Fruit fly (Drosophila melanogaster) whole organism, embryonic: Measurements from ENCODE around the gene mEFTs.

ENCODE experiments used
- BtbVII ChIP-seq: fragments of 200-800 bp; sonication (Bioruptor generic); optimal IDR thresholded peaks from 3 replicates; lab custom pipeline; 2017; ENCODE audit warnings: missing biosample characterization, mild to moderate bottlenecking, missing genetic modification characterization
- CG10543 ChIP-seq: fragments of 200-800 bp; sonication (Bioruptor generic); optimal IDR thresholded peaks from 3 replicates; lab custom pipeline; 2017; ENCODE audit warnings: missing biosample characterization, mild to moderate bottlenecking, missing genetic modification characterization, moderate library complexity
- CG10565 ChIP-seq: fragments of 200-800 bp; sonication (Bioruptor generic); optimal IDR thresholded peaks from 3 replicates; lab custom pipeline; 2016; ENCODE audit warnings: missing biosample characterization, mild to moderate bottlenecking, missing genetic modification characterization
- CG11085 ChIP-seq: fragments of 200-800 bp; sonication (Bioruptor generic); IDR thresholded peaks from 2 replicates; pipeline ENCODE4 v1.3.6; 2022; ENCODE audit warnings: missing biosample characterization, missing genetic modification characterization
- CG11247 ChIP-seq: fragments of 200-800 bp; sonication (Bioruptor generic); IDR thresholded peaks from 2 replicates; pipeline ENCODE4 v1.3.6; 2022; ENCODE audit warnings: missing biosample characterization, missing genetic modification characterization
- CG14050 ChIP-seq: fragments of 200-800 bp; sonication (Bioruptor generic); IDR thresholded peaks from 3 replicates; pipeline ENCODE4 v1.3.6; 2022; ENCODE audit warnings: missing biosample characterization, missing genetic modification characterization
- CG1602 ChIP-seq: fragments of 200-800 bp; sonication (Bioruptor generic); optimal IDR thresholded peaks from 3 replicates; lab custom pipeline; 2016; ENCODE audit warnings: missing biosample characterization, missing genetic modification characterization
- CG2120 ChIP-seq: fragments of 200-800 bp; sonication (Bioruptor generic); optimal IDR thresholded peaks from 3 replicates; lab custom pipeline; 2016; ENCODE audit warnings: missing biosample characterization, missing genetic modification characterization
- CG2712 ChIP-seq: fragments of 200-800 bp; optimal IDR thresholded peaks from 3 replicates; lab custom pipeline; 2019; ENCODE audit warnings: missing biosample characterization, mild to moderate bottlenecking, missing genetic modification characterization, moderate library complexity
- CG32532 ChIP-seq: fragments of 200-800 bp; sonication (Bioruptor generic); IDR thresholded peaks from 2 replicates; pipeline ENCODE4 v1.3.6; 2022; ENCODE audit warnings: missing biosample characterization, missing genetic modification characterization
- CG34376 ChIP-seq: fragments of 200-800 bp; sonication (Bioruptor generic); optimal IDR thresholded peaks from 2 replicates; lab custom pipeline; 2018; ENCODE audit warnings: missing biosample characterization, mild to moderate bottlenecking, missing genetic modification characterization
- CG34422 ChIP-seq: fragments of 200-800 bp; sonication (Bioruptor generic); IDR thresholded peaks from 3 replicates; pipeline ENCODE4 v1.3.6; 2022; ENCODE audit warnings: missing biosample characterization, missing genetic modification characterization
- CG3838 ChIP-seq: fragments of 200-800 bp; sonication (Bioruptor generic); optimal IDR thresholded peaks from 3 replicates; lab custom pipeline; 2016; ENCODE audit warnings: missing biosample characterization, missing genetic modification characterization
- CG3995 ChIP-seq: fragments of 200-800 bp; sonication (Bioruptor generic); optimal IDR thresholded peaks from 3 replicates; lab custom pipeline; 2016; ENCODE audit warnings: missing biosample characterization, missing genetic modification characterization
- CG6175 ChIP-seq: fragments of 200-800 bp; sonication (Bioruptor generic); IDR thresholded peaks from 3 replicates; pipeline ENCODE4 v1.3.6; 2022; ENCODE audit warnings: missing biosample characterization, missing genetic modification characterization
- CG6254 ChIP-seq: fragments of 200-800 bp; sonication (Bioruptor generic); optimal IDR thresholded peaks from 3 replicates; lab custom pipeline; 2017; ENCODE audit warnings: mild to moderate bottlenecking, missing biosample characterization, missing genetic modification reagents, missing genetic modification characterization
- CG6683 ChIP-seq: fragments of 200-800 bp; sonication (Bioruptor generic); optimal IDR thresholded peaks from 2 replicates; lab custom pipeline; 2017; ENCODE audit warnings: missing biosample characterization, mild to moderate bottlenecking, missing genetic modification characterization, missing genetic modification reagents
- CG7271 ChIP-seq: fragments of 200-800 bp; sonication (Bioruptor generic); optimal IDR thresholded peaks from 2 replicates; lab custom pipeline; 2018; ENCODE audit warnings: missing biosample characterization, mild to moderate bottlenecking, missing genetic modification characterization, moderate library complexity
- CG7963 ChIP-seq: fragments of 200-800 bp; sonication (Bioruptor generic); IDR thresholded peaks from 3 replicates; pipeline ENCODE4 v1.3.6; 2022; ENCODE audit warnings: missing biosample characterization, missing genetic modification characterization; ENCODE audit not compliant: partially characterized antibody
- CG9215 ChIP-seq: fragments of 200-800 bp; sonication (Bioruptor generic); IDR thresholded peaks from 2 replicates; pipeline ENCODE4 v1.3.6; 2022; ENCODE audit warnings: missing biosample characterization, missing genetic modification characterization
- Chrac-16 ChIP-seq: fragments of 200-800 bp; sonication (Bioruptor generic); optimal IDR thresholded peaks from 3 replicates; lab custom pipeline; 2016; ENCODE audit warnings: missing biosample characterization, missing genetic modification characterization
- Dek ChIP-seq: fragments of 200-800 bp; sonication (Bioruptor generic); optimal IDR thresholded peaks from 3 replicates; lab custom pipeline; 2019; ENCODE audit warnings: missing biosample characterization, mild to moderate bottlenecking, missing genetic modification characterization, moderate library complexity
- Hand ChIP-seq: fragments of 200-800 bp; sonication (Bioruptor generic); optimal IDR thresholded peaks from 2 replicates; lab custom pipeline; 2017; ENCODE audit warnings: mild to moderate bottlenecking, missing biosample characterization, missing genetic modification reagents, missing genetic modification characterization
- Meics ChIP-seq: fragments of 200-800 bp; sonication (Bioruptor generic); optimal IDR thresholded peaks from 2 replicates; lab custom pipeline; 2017; ENCODE audit warnings: missing biosample characterization, mild to moderate bottlenecking, missing genetic modification characterization
- Neu2 ChIP-seq: fragments of 200-800 bp; sonication (Bioruptor generic); optimal IDR thresholded peaks from 3 replicates; lab custom pipeline; 2016; ENCODE audit warnings: missing biosample characterization, missing genetic modification characterization, borderline replicate concordance
- Oaz ChIP-seq: fragments of 200-800 bp; sonication (Bioruptor generic); IDR thresholded peaks from 2 replicates; pipeline ENCODE4 v1.3.6; 2022; ENCODE audit warnings: missing biosample characterization, missing genetic modification characterization
- Usf ChIP-seq: fragments of 200-800 bp; sonication (Bioruptor generic); optimal IDR thresholded peaks from 2 replicates; lab custom pipeline; 2017; ENCODE audit warnings: missing genotype, missing biosample characterization, missing genetic modification characterization
- Vsx1 ChIP-seq: fragments of 200-800 bp; sonication (Bioruptor generic); optimal IDR thresholded peaks from 2 replicates; lab custom pipeline; 2017; ENCODE audit warnings: missing biosample characterization, mild to moderate bottlenecking, missing genetic modification characterization, missing genetic modification reagents
- ash1 ChIP-seq: fragments of 200-800 bp; sonication (Bioruptor generic); optimal IDR thresholded peaks from 2 replicates; lab custom pipeline; 2018; ENCODE audit warnings: missing biosample characterization, mild to moderate bottlenecking, missing genetic modification characterization
- bsh ChIP-seq, 2 experiments: fragments of 200-800 bp; sonication (Bioruptor generic); optimal IDR thresholded peaks; 2 replicates each; lab custom pipeline; 2017 to 2018; ENCODE audit warnings: mild to moderate bottlenecking in 2 of 2, missing biosample characterization in 2 of 2, missing genetic modification characterization in 2 of 2, moderate library complexity in 1 of 2
- danr ChIP-seq: fragments of 200-800 bp; sonication (Bioruptor generic); IDR thresholded peaks from 2 replicates; pipeline ENCODE4 v1.3.6; 2022; ENCODE audit warnings: missing biosample characterization, missing genetic modification characterization
- eyg ChIP-seq: fragments of 200-800 bp; sonication (Bioruptor generic); optimal IDR thresholded peaks from 3 replicates; lab custom pipeline; 2016; ENCODE audit warnings: missing biosample characterization, missing genetic modification characterization
- gcm ChIP-seq: fragments of 200-800 bp; sonication (Bioruptor generic); optimal IDR thresholded peaks from 2 replicates; lab custom pipeline; 2019; ENCODE audit warnings: missing biosample characterization, mild to moderate bottlenecking, missing genetic modification characterization, moderate library complexity
- gfzf ChIP-seq: fragments of 200-800 bp; sonication (Bioruptor generic); optimal IDR thresholded peaks from 2 replicates; lab custom pipeline; 2016; ENCODE audit warnings: missing biosample characterization, mild to moderate bottlenecking, missing genetic modification characterization, moderate library complexity
- grn ChIP-seq: fragments of 200-800 bp; sonication (Bioruptor generic); optimal IDR thresholded peaks from 3 replicates; lab custom pipeline; 2017; ENCODE audit warnings: missing biosample characterization, missing genetic modification characterization
- ind ChIP-seq: fragments of 200-800 bp; sonication (Bioruptor generic); optimal IDR thresholded peaks from 3 replicates; lab custom pipeline; 2016; ENCODE audit warnings: missing biosample characterization, missing genetic modification characterization
- kah ChIP-seq: fragments of 200-800 bp; sonication (Bioruptor generic); optimal IDR thresholded peaks from 2 replicates; lab custom pipeline; 2018; ENCODE audit warnings: missing biosample characterization, mild to moderate bottlenecking, missing genetic modification characterization
- kay ChIP-seq: fragments of 200-800 bp; sonication (Bioruptor generic); optimal IDR thresholded peaks from 2 replicates; lab custom pipeline; 2016; ENCODE audit warnings: missing biosample characterization, missing genetic modification characterization
- knrl ChIP-seq: fragments of 200-800 bp; sonication (Bioruptor generic); IDR thresholded peaks from 3 replicates; pipeline ENCODE4 v1.3.6; 2022; ENCODE audit warnings: missing biosample characterization, missing genetic modification characterization; ENCODE audit not compliant: partially characterized antibody
- lab ChIP-seq: fragments of 200-800 bp; sonication (Bioruptor generic); optimal IDR thresholded peaks from 3 replicates; lab custom pipeline; 2017; ENCODE audit warnings: missing biosample characterization, missing genetic modification characterization, mild to moderate bottlenecking, moderate library complexity, missing genetic modification reagents
- nom ChIP-seq: fragments of 200-800 bp; sonication (Bioruptor generic); optimal IDR thresholded peaks from 2 replicates; lab custom pipeline; 2017; ENCODE audit warnings: missing biosample characterization, missing genetic modification characterization, mild to moderate bottlenecking, moderate library complexity, missing genetic modification reagents
- p53 ChIP-seq: fragments of 200-800 bp; sonication (Bioruptor generic); optimal IDR thresholded peaks from 2 replicates; lab custom pipeline; 2016; ENCODE audit warnings: missing biosample characterization, missing genetic modification characterization
- pb ChIP-seq: fragments of 200-800 bp; sonication (Bioruptor generic); optimal IDR thresholded peaks from 3 replicates; lab custom pipeline; 2016; ENCODE audit warnings: missing biosample characterization, missing genetic modification characterization
- pros ChIP-seq: fragments of 200-800 bp; sonication (Bioruptor generic); optimal IDR thresholded peaks from 3 replicates; lab custom pipeline; 2019; ENCODE audit warnings: missing biosample characterization, mild to moderate bottlenecking, missing genetic modification characterization, moderate library complexity
- so ChIP-seq: fragments of 200-800 bp; sonication (Bioruptor generic); IDR thresholded peaks from 3 replicates; pipeline ENCODE4 v1.3.6; 2022; ENCODE audit warnings: missing biosample characterization, missing genetic modification characterization
- stwl ChIP-seq: fragments of 200-800 bp; sonication (Bioruptor generic); optimal IDR thresholded peaks from 3 replicates; lab custom pipeline; 2018; ENCODE audit warnings: missing biosample characterization, mild to moderate bottlenecking, missing genetic modification characterization, moderate library complexity
- wek ChIP-seq: fragments of 200-800 bp; sonication (Bioruptor generic); optimal IDR thresholded peaks from 3 replicates; lab custom pipeline; 2018; ENCODE audit warnings: missing biosample characterization, mild to moderate bottlenecking, missing genetic modification characterization, moderate library complexity
- zf30C ChIP-seq: fragments of 200-800 bp; sonication (Bioruptor generic); optimal IDR thresholded peaks from 3 replicates; lab custom pipeline; 2018; ENCODE audit warnings: missing biosample characterization, mild to moderate bottlenecking, missing genetic modification characterization

Gene mEFTs

DNA sequence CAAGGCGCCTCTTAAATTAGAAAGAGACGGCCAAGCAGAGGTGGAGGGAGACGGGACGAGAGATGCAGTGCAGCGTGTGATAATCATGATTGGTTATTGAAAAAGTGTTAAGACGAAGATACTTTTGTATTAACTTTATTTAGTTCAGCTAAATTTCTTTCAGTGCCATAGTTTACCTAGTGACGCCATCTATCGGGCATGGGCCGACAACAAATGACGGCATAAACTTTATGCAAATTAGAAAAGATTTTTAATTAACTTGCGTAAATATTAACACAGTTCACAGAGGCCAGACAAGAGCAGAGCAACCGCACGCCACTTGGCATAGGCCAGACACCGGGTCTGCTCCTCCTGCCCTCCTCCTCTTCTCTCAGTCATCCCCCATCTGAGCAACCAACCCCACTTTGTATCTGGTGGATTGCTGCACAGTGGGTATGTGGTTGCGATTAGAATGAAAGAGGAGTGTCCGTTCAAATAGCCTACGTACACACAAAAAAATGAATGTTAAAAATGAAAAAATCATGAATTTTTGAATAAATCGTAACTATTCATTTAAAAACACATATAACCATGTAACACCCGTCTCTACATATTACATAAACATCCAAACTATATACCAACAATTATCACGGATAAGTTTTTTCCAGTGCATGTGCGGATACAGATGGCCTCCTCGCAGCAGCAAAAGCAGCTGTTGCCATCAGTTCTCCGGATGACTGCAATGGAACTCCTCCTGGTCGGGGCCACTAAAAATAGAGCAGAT is 34.8 kb downstream of the mEFTs start (continued):
- peak; percentile 47; the same call in 1 of the 2 replicates for TF ChIP-seq CG11247
- TF ChIP-seq CG1602 (GFP tag; lab: Kevin White, UChicago) = peak; percentile 71
- TF ChIP-seq CG32532 = peak; percentile 72
- TF ChIP-seq CG34376 (GFP tag; lab: Kevin White, UChicago) = peak; percentile 30
- TF ChIP-seq Dek = peak; percentile 76
- TF ChIP-seq wek (GFP tag; lab: Kevin White, UChicago) = peak; percentile 62
- TF ChIP-seq stwl = no peak
- no peak for TF ChIP-seq CG7963 (GFP tag; lab: Robert Waterston, UW)
- TF ChIP-seq CG3995 = no peak
- peak; percentile 7 for TF ChIP-seq CG10565 (GFP tag; lab: Kevin White, UChicago)
- peak; percentile 65 for TF ChIP-seq BtbVII
- TF ChIP-seq Chrac-16 (GFP tag; lab: Kevin White, UChicago) = peak; percentile 72
- TF ChIP-seq kah (GFP tag; lab: Kevin White, UChicago) = peak; percentile 77
- peak; percentile 88 for TF ChIP-seq CG2712 (tag; lab: Kevin White, UChicago)
- peak; percentile 59 for TF ChIP-seq Vsx1 (GFP tag; lab: Kevin White, UChicago)
- TF ChIP-seq Oaz (GFP tag; lab: Robert Waterston, UW) = peak; percentile 51; the same call in 1 of the 2 replicates
- peak; percentile 48; the same call in 1 of the 2 replicates for TF ChIP-seq CG9215
- no peak for TF ChIP-seq knrl
- peak; percentile 53 for TF ChIP-seq CG6683 (GFP tag; lab: Kevin White, UChicago)
- peak; percentile 78 for TF ChIP-seq Meics (GFP tag; lab: Kevin White, UChicago)
- no peak for TF ChIP-seq grn
- peak; percentile 71 for TF ChIP-seq p53
- no peak for TF ChIP-seq gcm (GFP tag; lab: Kevin White, UChicago)
- peak; percentile 75 for TF ChIP-seq pb (GFP tag; lab: Kevin White, UChicago)
- TF ChIP-seq CG2120 (GFP tag; lab: Kevin White, UChicago) = peak; percentile 79
- TF ChIP-seq gfzf (GFP tag; lab: Kevin White, UChicago) = no peak
- TF ChIP-seq eyg (GFP tag; lab: Kevin White, UChicago) = peak; percentile 62
- peak; percentile 87 for TF ChIP-seq lab (GFP tag; lab: Kevin White, UChicago)
- TF ChIP-seq ash1 = no peak
- TF ChIP-seq CG10543 = no peak
- TF ChIP-seq CG14050 (GFP tag; lab: Robert Waterston, UW) = peak; percentile 73
- TF ChIP-seq CG6254 (GFP tag; lab: Kevin White, UChicago) = peak; percentile 68
- TF ChIP-seq CG3838 (GFP tag; lab: Kevin White, UChicago) = peak; percentile 40
- TF ChIP-seq Neu2 (GFP tag; lab: Kevin White, UChicago) = no peak
- peak; percentile 75 for TF ChIP-seq CG34422 (GFP tag; lab: Robert Waterston, UW)
- TF ChIP-seq danr (GFP tag; lab: Robert Waterston, UW) = peak; percentile 62
- TF ChIP-seq bsh (GFP tag; optimal IDR thresholded peaks at IDR 0.05; lab: Kevin White, UChicago) = peak; percentile 60 to 92
- no peak for TF ChIP-seq Usf (GFP tag; lab: Kevin White, UChicago)
- TF ChIP-seq Hand (GFP tag; lab: Kevin White, UChicago) = peak; percentile 80
- TF ChIP-seq kay = peak; percentile 63
- TF ChIP-seq so (GFP tag; lab: Robert Waterston, UW) = peak; percentile 64; the same call in 1 of the 3 replicates
- 0 out of 3 replicates have a peak, but pooled peaks have one; percentile 35 for TF ChIP-seq CG6175 (GFP tag; lab: Robert Waterston, UW)
- TF ChIP-seq CG7271 (tag; lab: Kevin White, UChicago) = peak; percentile 62
- TF ChIP-seq CG11085 (GFP tag; lab: Robert Waterston, UW) = peak; percentile 51; the same call in 1 of the 2 replicates
- TF ChIP-seq ind (GFP tag; lab: Kevin White, UChicago) = peak; percentile 81
- no peak for TF ChIP-seq pros
- no peak for TF ChIP-seq nom (GFP tag; lab: Kevin White, UChicago)
- peak; percentile 55 for TF ChIP-seq zf30C (GFP tag; lab: Kevin White, UChicago)
